Fruit fly (Drosophila melanogaster): Measurements from ENCODE around the gene Grl36b.

Grl36b gene

dm6 chr2L:18151134-18151825, 25.7 kb upstream of the Grl36b start (continued):
- TF ChIP-seq CG7786 (GFP tag; optimal IDR thresholded peaks at IDR 0.05) (peak; percentile 78), CG8478 (optimal IDR thresholded peaks at IDR 0.05) (peak; percentile 97), CG18262 (tag; optimal IDR thresholded peaks at IDR 0.05) (peak; percentile 56), CG10321 (GFP tag; IDR thresholded peaks at IDR 0.05) (no peak), CG12391 (tag; optimal IDR thresholded peaks at IDR 0.05) (no peak), seq (GFP tag; IDR thresholded peaks at IDR 0.05) (no peak; the same call in 1 of the 2 replicates), run (tag; optimal IDR thresholded peaks at IDR 0.05) (no peak), ac (GFP tag; optimal IDR thresholded peaks at IDR 0.05) (peak; percentile 77), CG6272 (GFP tag; IDR thresholded peaks at IDR 0.05) (peak; percentile 75), hth (optimal IDR thresholded peaks at IDR 0.05) (no peak), Hand (GFP tag; optimal IDR thresholded peaks at IDR 0.05) (no peak), NK7.1 (GFP tag; optimal IDR thresholded peaks at IDR 0.05) (peak; percentile 54), CG7357 (GFP tag; IDR thresholded peaks at IDR 0.05) (peak; percentile 35; the same call in 2 of the 3 replicates), slp2 (GFP tag; optimal IDR thresholded peaks at IDR 0.05) (peak; percentile 40), Ada2b (GFP tag; IDR thresholded peaks at IDR 0.05) (peak; percentile 74), fd64A (GFP tag; optimal IDR thresholded peaks at IDR 0.05) (peak; percentile 12), ci (GFP tag; IDR thresholded peaks at IDR 0.05) (peak; percentile 69), Abd-B (GFP tag; optimal IDR thresholded peaks at IDR 0.05) (peak; percentile 48), zfh2 (GFP tag; optimal IDR thresholded peaks at IDR 0.05) (peak; percentile 66), ttk (GFP tag; IDR thresholded peaks at IDR 0.05) (peak; percentile 23; the same call in 1 of the 2 replicates), CG9797 (GFP tag; optimal IDR thresholded peaks at IDR 0.05) (no peak), Usf (GFP tag; optimal IDR thresholded peaks at IDR 0.05) (peak; percentile 26), CG15269 (tag; optimal IDR thresholded peaks at IDR 0.05) (peak; percentile 30), CG8359 (GFP tag; optimal IDR thresholded peaks at IDR 0.05; ENCODE audit: borderline replicate concordance) (no peak), D (optimal IDR thresholded peaks at IDR 0.05) (no peak), D (GFP tag; optimal IDR thresholded peaks at IDR 0.05) (peak; percentile 13), CG6254 (GFP tag; optimal IDR thresholded peaks at IDR 0.05) (no peak), HLHmδ (GFP tag; optimal IDR thresholded peaks at IDR 0.05) (no peak), stc (GFP tag; IDR thresholded peaks at IDR 0.05) (no peak), bsh (GFP tag; optimal IDR thresholded peaks at IDR 0.05) (peak in 1 of 2 experiments; percentile 33), CG2116 (GFP tag; optimal IDR thresholded peaks at IDR 0.05) (no peak), CG10654 (GFP tag; optimal IDR thresholded peaks at IDR 0.05) (peak; percentile 26), br (optimal IDR thresholded peaks at IDR 0.05) (no peak), nmo (GFP tag; optimal IDR thresholded peaks at IDR 0.05) (peak; percentile 48), CG9876 (GFP tag; optimal IDR thresholded peaks at IDR 0.05) (peak; percentile 67), CG2120 (GFP tag; optimal IDR thresholded peaks at IDR 0.05) (peak; percentile 71), CG7963 (GFP tag; IDR thresholded peaks at IDR 0.05; ENCODE audit: partially characterized antibody) (0 out of 3 replicates have a peak, but pooled peaks have one; percentile 16), sob (GFP tag; IDR thresholded peaks at IDR 0.05) (peak; percentile 75), Dip3 (GFP tag; optimal IDR thresholded peaks at IDR 0.05) (no peak), D19A (tag; optimal IDR thresholded peaks at IDR 0.05) (peak; percentile 17), amos (GFP tag; IDR thresholded peaks at IDR 0.05; ENCODE audit: partially characterized antibody) (peak; percentile 41; the same call in 1 of the 2 replicates), TFAM (GFP tag; optimal IDR thresholded peaks at IDR 0.05) (no peak), zen2 (GFP tag; IDR thresholded peaks at IDR 0.05; ENCODE audit: partially characterized antibody) (no peak), sug (tag; optimal IDR thresholded peaks at IDR 0.05) (no peak), ara (GFP tag; IDR thresholded peaks at IDR 0.05) (peak; percentile 35; the same call in 1 of the 2 replicates), NfI (GFP tag; optimal IDR thresholded peaks at IDR 0.05) (peak; percentile 14), NFAT (GFP tag; IDR thresholded peaks at IDR 0.05) (peak; percentile 85), trem (tag; optimal IDR thresholded peaks at IDR 0.05) (no peak), CG7839 (tag; optimal IDR thresholded peaks at IDR 0.05) (peak; percentile 35), ham (GFP tag; IDR thresholded peaks at IDR 0.05) (no peak)
